Worm (Caenorhabditis elegans) whole organism, L3 larva: ENCODE data around the gene ceh-88.

Source experiments
- R02D3.7 ChIP-seq: fragments of 150-350 bp; optimal IDR thresholded peaks from 2 replicates; lab custom pipeline; 2014; ENCODE audit warnings: missing biosample characterization, missing genetic modification characterization
- ceh-16 ChIP-seq: sonication (generic microtip); optimal IDR thresholded peaks from 2 replicates; lab custom pipeline; 2017; ENCODE audit warnings: missing biosample characterization, missing genetic modification characterization
- ceh-82 ChIP-seq: fragments of 150-350 bp; optimal IDR thresholded peaks from 2 replicates; lab custom pipeline; 2014; ENCODE audit warnings: missing biosample characterization, missing genetic modification characterization
- daf-12 ChIP-seq: fragments of 150-350 bp; optimal IDR thresholded peaks from 2 replicates; lab custom pipeline; 2014; ENCODE audit warnings: missing biosample characterization, missing genetic modification reagents, missing genetic modification characterization
- egl-27 ChIP-seq: sonication (generic microtip); optimal IDR thresholded peaks from 4 replicates; lab custom pipeline; 2017; ENCODE audit warnings: missing biosample characterization, missing genetic modification reagents, missing genetic modification characterization
- egl-5 ChIP-seq: fragments of 150-350 bp; optimal IDR thresholded peaks from 2 replicates; lab custom pipeline; 2017; ENCODE audit warnings: missing biosample characterization, missing genetic modification reagents, missing genetic modification characterization, inconsistent platforms
- elt-1 ChIP-seq: fragments of 150-350 bp; optimal IDR thresholded peaks from 2 replicates; lab custom pipeline; 2014; ENCODE audit warnings: missing biosample characterization, missing genetic modification characterization
- elt-2 ChIP-seq: sonication (generic microtip); optimal IDR thresholded peaks from 2 replicates; lab custom pipeline; 2016; ENCODE audit warnings: missing genetic modification reagents, mild to moderate bottlenecking, missing genetic modification characterization, missing compliant biosample characterization
- elt-3 ChIP-seq, 3 experiments: fragments of 150-350 bp in 1 of 3; sonication (generic microtip) in 2 of 3; optimal IDR thresholded peaks; 2 replicates in 2 of 3; 4 replicates in 1 of 3; lab custom pipeline; 2014 to 2017; ENCODE audit warnings: missing biosample characterization in 3 of 3, missing genetic modification characterization in 3 of 3
- eor-1 ChIP-seq, 2 experiments: fragments of 150-350 bp; optimal IDR thresholded peaks; 2 replicates each; lab custom pipeline; 2014 to 2018; ENCODE audit warnings: missing biosample characterization in 2 of 2, missing genetic modification characterization in 2 of 2
- fkh-10 ChIP-seq: sonication (generic microtip); optimal IDR thresholded peaks from 2 replicates; lab custom pipeline; 2017; ENCODE audit warnings: missing biosample characterization, missing genetic modification reagents, missing genetic modification characterization
- fos-1 ChIP-seq: fragments of 150-350 bp; optimal IDR thresholded peaks from 2 replicates; lab custom pipeline; 2014; ENCODE audit warnings: missing biosample characterization, missing genetic modification characterization
- hmg-11 ChIP-seq: sonication (generic microtip); optimal IDR thresholded peaks from 2 replicates; lab custom pipeline; 2016; ENCODE audit warnings: missing genetic modification characterization, missing compliant biosample characterization
- jun-1 ChIP-seq: fragments of 150-350 bp; optimal IDR thresholded peaks from 2 replicates; lab custom pipeline; 2014; ENCODE audit warnings: missing biosample characterization, missing genetic modification reagents, missing genetic modification characterization
- lin-15B ChIP-seq: fragments of 150-350 bp; optimal IDR thresholded peaks from 2 replicates; lab custom pipeline; 2014; ENCODE audit warnings: missing biosample characterization, missing genetic modification characterization
- lin-39 ChIP-seq: fragments of 150-350 bp; optimal IDR thresholded peaks from 2 replicates; lab custom pipeline; 2018; ENCODE audit warnings: missing biosample characterization, missing genetic modification reagents, missing genetic modification characterization
- lsy-12 ChIP-seq: sonication (generic microtip); optimal IDR thresholded peaks from 2 replicates; lab custom pipeline; 2016; ENCODE audit warnings: mild to moderate bottlenecking, missing genetic modification characterization, missing compliant biosample characterization
- mdl-1 ChIP-seq: fragments of 150-350 bp; optimal IDR thresholded peaks from 2 replicates; lab custom pipeline; 2014; ENCODE audit warnings: missing biosample characterization, missing genetic modification characterization
- nfya-1 ChIP-seq: sonication (generic microtip); optimal IDR thresholded peaks from 2 replicates; lab custom pipeline; 2017; ENCODE audit warnings: missing genetic modification characterization, mild to moderate bottlenecking, missing compliant biosample characterization, antibody characterized with exemption, moderate library complexity; ENCODE audit not compliant: insufficient read depth
- nhr-23 ChIP-seq: fragments of 150-350 bp; optimal IDR thresholded peaks from 2 replicates; lab custom pipeline; 2014; ENCODE audit warnings: missing biosample characterization, missing genetic modification reagents, missing genetic modification characterization
- nhr-237 ChIP-seq: fragments of 150-350 bp; optimal IDR thresholded peaks from 2 replicates; lab custom pipeline; 2014; ENCODE audit warnings: missing biosample characterization, missing genetic modification characterization
- nhr-28 ChIP-seq: fragments of 150-350 bp; optimal IDR thresholded peaks from 2 replicates; lab custom pipeline; 2014; ENCODE audit warnings: missing biosample characterization, missing genetic modification characterization
- nhr-43 ChIP-seq: sonication (generic microtip); optimal IDR thresholded peaks from 2 replicates; lab custom pipeline; 2016; ENCODE audit warnings: mild to moderate bottlenecking, missing genetic modification characterization, missing compliant biosample characterization; ENCODE audit not compliant: poor library complexity, severe bottlenecking
- nhr-76 ChIP-seq: fragments of 150-350 bp; sonication (generic microtip); optimal IDR thresholded peaks from 5 replicates; lab custom pipeline; 2014; ENCODE audit warnings: missing biosample characterization, missing genetic modification characterization
- pha-4 ChIP-seq: fragments of 150-350 bp; optimal IDR thresholded peaks from 2 replicates; lab custom pipeline; 2014; ENCODE audit warnings: missing biosample characterization, missing genetic modification reagents, missing genetic modification characterization
- pqm-1 ChIP-seq: fragments of 150-350 bp; optimal IDR thresholded peaks from 2 replicates; lab custom pipeline; 2017; ENCODE audit warnings: missing biosample characterization, missing genetic modification characterization, inconsistent platforms
- sea-2 ChIP-seq: fragments of 150-350 bp; sonication (generic microtip); optimal IDR thresholded peaks from 4 replicates; lab custom pipeline; 2014; ENCODE audit warnings: missing biosample characterization, missing genetic modification reagents, missing genetic modification characterization
- snpc-4 ChIP-seq: fragments of 150-350 bp; optimal IDR thresholded peaks from 2 replicates; lab custom pipeline; 2014; ENCODE audit warnings: missing biosample characterization, missing genetic modification characterization
- tbx-2 ChIP-seq: sonication (generic microtip); optimal IDR thresholded peaks from 2 replicates; lab custom pipeline; 2016; ENCODE audit warnings: mild to moderate bottlenecking, missing genetic modification characterization, missing compliant biosample characterization
- unc-39 ChIP-seq: sonication (generic microtip); optimal IDR thresholded peaks from 4 replicates; lab custom pipeline; 2017; ENCODE audit warnings: missing biosample characterization, missing genetic modification characterization
- unc-62 ChIP-seq: fragments of 150-350 bp; sonication (generic microtip); optimal IDR thresholded peaks from 4 replicates; lab custom pipeline; 2014; ENCODE audit warnings: missing biosample characterization, missing genetic modification reagents, missing genetic modification characterization
- zag-1 ChIP-seq: fragments of 150-350 bp; optimal IDR thresholded peaks from 2 replicates; lab custom pipeline; 2014; ENCODE audit warnings: missing biosample characterization, missing genetic modification characterization
- ztf-11 ChIP-seq: fragments of 150-350 bp; optimal IDR thresholded peaks from 2 replicates; lab custom pipeline; 2014; ENCODE audit warnings: missing biosample characterization, missing genetic modification characterization

Gene ceh-88

DNA sequence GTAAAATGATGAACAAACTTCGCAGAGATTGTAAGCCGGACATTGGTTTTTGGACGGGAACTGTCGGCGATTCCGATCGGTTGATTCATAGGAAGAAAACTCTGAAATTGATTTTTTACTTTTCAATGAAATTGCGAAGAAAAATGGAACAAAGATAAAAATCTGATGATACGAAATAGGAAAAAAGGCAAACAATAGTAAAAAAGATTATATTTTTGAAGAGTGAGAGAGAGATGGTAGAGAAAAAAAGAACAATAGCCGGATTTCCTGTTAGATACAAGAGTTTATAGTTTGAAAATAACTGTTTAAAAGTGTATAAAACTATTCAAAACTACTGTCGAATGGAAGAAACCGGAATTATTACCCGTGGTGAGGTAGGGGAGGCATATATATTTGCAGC lies 44.9 kb upstream of the ceh-88 start, which contains the start of gene nra-1:
nra-1 (minus strand) TSS at position 101 of the 400 bp plus-strand sequence.
- TF ChIP-seq unc-62, result no peak
- no peak for TF ChIP-seq unc-39 (tag; lab: Kevin White, UChicago)
- TF ChIP-seq daf-12 (tag; lab: Kevin White, UChicago), result no peak
- no peak for TF ChIP-seq snpc-4 (tag; lab: Kevin White, UChicago)
- no peak for TF ChIP-seq elt-2 (tag; lab: Kevin White, UChicago)
- TF ChIP-seq, all 47 proteins: peak for 0

DNA sequence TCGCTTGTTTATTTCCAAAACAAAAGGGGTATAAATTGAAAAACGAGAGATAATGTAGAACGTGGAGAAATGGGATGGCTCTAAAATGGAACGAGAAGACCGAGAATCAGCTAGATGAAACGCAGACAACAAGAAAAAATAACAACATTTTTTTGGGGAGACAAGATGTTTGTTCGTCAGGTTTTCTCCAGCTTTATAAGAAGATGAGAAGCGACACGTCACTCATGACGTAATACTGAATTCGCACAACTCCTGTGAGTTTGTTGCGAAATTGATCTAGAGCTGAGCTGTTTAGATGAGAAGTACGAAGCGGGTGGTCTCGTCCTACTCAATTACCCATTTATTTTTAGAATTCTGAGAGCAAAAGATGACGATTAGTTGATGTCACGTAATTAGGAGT lies 43.7 kb upstream of the ceh-88 start:
- TF ChIP-seq lin-39 (tag; lab: Kevin White, UChicago) (peak; percentile 35), pha-4 (tag; lab: Kevin White, UChicago) (no peak), snpc-4 (tag; lab: Kevin White, UChicago) (peak; percentile 29), zag-1 (no peak), R02D3.7 (tag; lab: Kevin White, UChicago) (no peak), tbx-2 (tag; lab: Kevin White, UChicago) (no peak), sea-2 (GFP tag; lab: Kevin White, UChicago) (no peak), pqm-1 (tag; lab: Kevin White, UChicago) (no peak), lsy-12 (tag; lab: Kevin White, UChicago) (no peak), lin-15B (tag; lab: Kevin White, UChicago) (no peak), nhr-43 (tag; lab: Kevin White, UChicago) (no peak), ceh-16 (tag; lab: Kevin White, UChicago) (no peak), nhr-23 (no peak), nfya-1 (tag; lab: Kevin White, UChicago) (peak; percentile 49), fos-1 (tag; lab: Kevin White, UChicago) (no peak), mdl-1 (no peak), nhr-76 (tag; lab: Kevin White, UChicago) (no peak), fkh-10 (GFP tag; lab: Kevin White, UChicago) (peak; percentile 33), nhr-28 (tag; lab: Kevin White, UChicago) (no peak)

DNA sequence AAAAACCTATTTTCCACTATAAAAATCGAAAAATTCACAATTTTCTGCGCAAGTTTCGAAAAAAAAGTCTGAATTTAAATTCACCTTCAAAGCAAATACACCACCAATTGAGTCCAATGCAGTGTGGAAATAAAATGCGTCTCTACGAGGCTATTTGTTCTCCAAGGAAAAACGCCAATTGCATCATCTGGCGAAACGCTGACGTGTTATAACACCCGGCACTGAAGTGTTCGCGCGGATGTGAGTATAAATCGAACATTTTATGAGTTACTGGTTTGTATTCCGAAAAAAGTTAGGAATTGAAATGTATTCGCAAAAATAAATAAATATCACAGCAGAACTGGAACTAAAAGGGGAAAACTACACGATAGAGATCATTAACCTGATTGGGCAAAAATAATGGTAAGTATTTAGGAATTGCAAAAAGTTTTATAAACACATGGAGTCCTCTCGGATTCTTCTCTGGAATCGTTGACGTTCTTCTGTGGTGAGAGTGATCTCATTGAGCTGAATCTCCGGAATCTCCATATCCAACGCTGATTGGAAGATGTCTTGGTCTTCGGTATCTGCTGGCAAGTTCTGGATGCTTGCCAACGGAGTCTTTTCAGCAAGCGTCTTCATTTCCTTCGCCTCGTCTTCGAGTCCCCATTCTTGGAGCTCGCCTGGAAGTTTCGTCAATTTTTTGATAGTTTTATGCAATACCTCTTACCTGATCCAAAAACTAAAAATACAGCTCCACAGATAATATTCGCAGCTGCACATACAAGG lies 40.9 kb upstream of the ceh-88 start, which contains the start of gene zipt-7.1:
zipt-7.1 (minus strand) TSS at position 232 of the 768 bp plus-strand sequence.
- TF ChIP-seq egl-5 (tag; lab: Kevin White, UChicago) (peak; percentile 13), hmg-11 (tag; lab: Kevin White, UChicago) (no peak), elt-2 (tag; lab: Kevin White, UChicago) (peak; percentile 3)

DNA sequence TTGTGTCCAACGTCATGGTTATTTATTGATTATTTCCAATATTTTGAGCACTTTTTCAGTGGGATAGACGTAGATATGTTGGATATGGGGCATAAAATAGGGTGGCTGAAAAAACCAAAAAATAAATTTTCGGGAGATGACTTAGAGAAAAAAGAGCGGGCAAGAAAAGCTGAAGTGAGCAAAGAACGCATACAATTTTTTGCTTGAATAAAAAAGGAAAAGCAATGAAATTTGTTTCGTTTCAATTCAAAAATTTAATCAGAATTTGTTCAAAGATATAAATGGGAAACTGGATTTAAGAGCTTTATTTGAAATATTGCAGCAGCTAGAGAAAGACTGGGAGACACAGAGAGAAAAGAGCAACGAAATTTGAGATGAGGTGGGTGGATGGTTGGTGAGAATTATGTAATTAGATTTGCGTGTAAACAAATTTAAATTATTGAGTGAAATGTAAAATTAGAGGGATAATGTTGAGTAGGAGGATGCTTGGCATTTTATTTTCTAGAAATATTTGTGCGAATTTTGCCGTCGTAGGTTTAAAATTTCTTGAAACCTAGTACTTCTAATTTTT lies 37.3 kb upstream of the ceh-88 start, which contains the start of the genes T28F3.11 and slc-17.4:
T28F3.11 (minus strand) TSS at position 51 of the 571 bp plus-strand sequence.
slc-17.4 (minus strand) TSS at position 105 of the 571 bp plus-strand sequence.
- TF ChIP-seq nhr-237 (tag; lab: Kevin White, UChicago) (no peak), jun-1 (tag; lab: Kevin White, UChicago) (no peak), fos-1 (tag; lab: Kevin White, UChicago) (no peak), lin-39 (tag; lab: Kevin White, UChicago) (no peak), snpc-4 (tag; lab: Kevin White, UChicago) (no peak), lsy-12 (tag; lab: Kevin White, UChicago) (no peak)

DNA sequence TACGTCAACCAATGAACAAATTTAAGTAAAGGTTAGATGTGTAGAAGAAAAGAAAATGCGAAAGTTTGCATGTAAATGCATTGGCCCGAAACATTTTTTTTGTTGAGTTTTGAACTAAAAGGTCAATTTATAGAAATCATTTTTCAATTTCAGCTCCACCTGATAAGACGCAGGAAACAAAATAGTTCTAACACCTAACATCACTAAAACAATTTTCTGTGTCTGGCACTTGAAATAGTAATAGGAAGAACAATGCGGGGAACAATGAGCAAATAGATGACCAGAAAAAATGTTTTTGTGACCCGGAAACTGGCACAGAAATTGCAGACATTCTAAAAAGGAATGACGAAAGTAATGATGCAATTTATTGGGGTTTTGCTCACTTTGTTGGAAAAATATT lies 36.6 kb upstream of the ceh-88 start:
- peak; percentile 59 for TF ChIP-seq elt-2 (tag; lab: Kevin White, UChicago)
- no peak for TF ChIP-seq nhr-43 (tag; lab: Kevin White, UChicago)
- TF ChIP-seq fos-1 (tag; lab: Kevin White, UChicago), result no peak
- no peak for TF ChIP-seq elt-3 (tag; optimal IDR thresholded peaks at IDR 0.05; lab: Kevin White, UChicago)
- TF ChIP-seq eor-1 (tag; optimal IDR thresholded peaks at IDR 0.05; lab: Kevin White, UChicago), result no peak
- no peak for TF ChIP-seq ztf-11 (tag; lab: Kevin White, UChicago)
- TF ChIP-seq elt-1, result no peak
- no peak for TF ChIP-seq nhr-76 (tag; lab: Kevin White, UChicago)
- TF ChIP-seq pqm-1 (tag; lab: Kevin White, UChicago), result peak; percentile 72
- no peak for TF ChIP-seq lin-39 (tag; lab: Kevin White, UChicago)
- no peak for TF ChIP-seq egl-27
- TF ChIP-seq nhr-28 (tag; lab: Kevin White, UChicago), result no peak
- TF ChIP-seq ceh-82 (tag; lab: Kevin White, UChicago), result no peak
